Worm (Caenorhabditis elegans) whole organism, late embryonic: ENCODE measurements around the gene R11D1.2.

Source experiments
- C08G9.2 ChIP-seq: sonication (generic microtip); optimal IDR thresholded peaks from 2 replicates; lab custom pipeline; 2016; ENCODE audit warnings: mild to moderate bottlenecking, missing genetic modification characterization, moderate library complexity, missing compliant biosample characterization
- C38D4.7 ChIP-seq: fragments of 200-800 bp; sonication (Bioruptor generic); optimal IDR thresholded peaks from 2 replicates; lab custom pipeline; 2018; ENCODE audit warnings: mild to moderate bottlenecking, missing genetic modification characterization, moderate library complexity, missing compliant biosample characterization
- F13H6.1 ChIP-seq: sonication (generic microtip); optimal IDR thresholded peaks from 2 replicates; lab custom pipeline; 2016; ENCODE audit warnings: missing genetic modification characterization, missing compliant biosample characterization
- ahr-1 ChIP-seq: sonication (generic microtip); optimal IDR thresholded peaks from 2 replicates; lab custom pipeline; 2016; ENCODE audit warnings: missing genetic modification characterization, missing compliant biosample characterization
- ceh-18 ChIP-seq: sonication (generic microtip); optimal IDR thresholded peaks from 2 replicates; lab custom pipeline; 2016; ENCODE audit warnings: missing genetic modification characterization, missing compliant biosample characterization
- ceh-22 ChIP-seq: sonication (generic microtip); optimal IDR thresholded peaks from 2 replicates; lab custom pipeline; 2017; ENCODE audit warnings: missing biosample characterization, missing genetic modification characterization
- ceh-24 ChIP-seq: sonication (generic microtip); optimal IDR thresholded peaks from 2 replicates; lab custom pipeline; 2016; ENCODE audit warnings: mild to moderate bottlenecking, missing genetic modification characterization, missing compliant biosample characterization
- ceh-48 ChIP-seq: sonication (generic microtip); optimal IDR thresholded peaks from 2 replicates; lab custom pipeline; 2016; ENCODE audit warnings: missing genetic modification characterization, inconsistent platforms, missing compliant biosample characterization
- ceh-6 ChIP-seq: fragments of 200-800 bp; sonication (Bioruptor generic); optimal IDR thresholded peaks from 2 replicates; lab custom pipeline; 2018; ENCODE audit warnings: mild to moderate bottlenecking, missing genetic modification characterization, missing compliant biosample characterization
- che-1 ChIP-seq: sonication (generic microtip); optimal IDR thresholded peaks from 2 replicates; lab custom pipeline; 2016; ENCODE audit warnings: mild to moderate bottlenecking, missing genetic modification characterization, missing compliant biosample characterization
- elt-2 ChIP-seq: sonication (generic microtip); optimal IDR thresholded peaks from 2 replicates; lab custom pipeline; 2016; ENCODE audit warnings: missing genetic modification reagents, missing genetic modification characterization, missing compliant biosample characterization
- elt-4 ChIP-seq: sonication (generic microtip); optimal IDR thresholded peaks from 2 replicates; lab custom pipeline; 2016; ENCODE audit warnings: missing genetic modification characterization, missing compliant biosample characterization
- ets-4 ChIP-seq: sonication (generic microtip); optimal IDR thresholded peaks from 2 replicates; lab custom pipeline; 2016; ENCODE audit warnings: missing genetic modification characterization, missing compliant biosample characterization
- eyg-1 ChIP-seq: sonication (generic microtip); optimal IDR thresholded peaks from 2 replicates; lab custom pipeline; 2016; ENCODE audit warnings: missing genotype, missing genetic modification characterization, missing compliant biosample characterization
- fax-1 ChIP-seq: sonication (generic microtip); optimal IDR thresholded peaks from 2 replicates; lab custom pipeline; 2016; ENCODE audit warnings: missing genotype, missing genetic modification characterization, missing compliant biosample characterization
- gmeb-2 ChIP-seq: sonication (generic microtip); optimal IDR thresholded peaks from 2 replicates; lab custom pipeline; 2016; ENCODE audit warnings: missing genetic modification characterization, inconsistent platforms, missing compliant biosample characterization
- hlh-13 ChIP-seq: fragments of 200-800 bp; sonication (Bioruptor generic); optimal IDR thresholded peaks from 2 replicates; lab custom pipeline; 2018; ENCODE audit warnings: mild to moderate bottlenecking, missing genetic modification characterization, missing compliant biosample characterization
- hlh-15 ChIP-seq: sonication (generic microtip); optimal IDR thresholded peaks from 2 replicates; lab custom pipeline; 2016; ENCODE audit warnings: missing genetic modification characterization, missing compliant biosample characterization
- hlh-30 ChIP-seq: sonication (generic microtip); optimal IDR thresholded peaks from 2 replicates; lab custom pipeline; 2017; ENCODE audit warnings: antibody characterized with exemption, missing genetic modification characterization, missing compliant biosample characterization; ENCODE audit not compliant: insufficient read depth
- lin-11 ChIP-seq: fragments of 200-800 bp; sonication (Bioruptor generic); optimal IDR thresholded peaks from 2 replicates; lab custom pipeline; 2018; ENCODE audit warnings: mild to moderate bottlenecking, missing genetic modification characterization, missing compliant biosample characterization
- mec-3 ChIP-seq: sonication (generic microtip); optimal IDR thresholded peaks from 2 replicates; lab custom pipeline; 2016; ENCODE audit warnings: borderline replicate concordance, missing genetic modification characterization, missing compliant biosample characterization
- nfya-1 ChIP-seq: sonication (generic microtip); optimal IDR thresholded peaks from 2 replicates; lab custom pipeline; 2017; ENCODE audit warnings: missing genetic modification characterization, mild to moderate bottlenecking, missing compliant biosample characterization, antibody characterized with exemption, moderate library complexity
- pag-3 ChIP-seq: sonication (generic microtip); optimal IDR thresholded peaks from 2 replicates; lab custom pipeline; 2016; ENCODE audit warnings: missing compliant biosample characterization, missing genetic modification characterization, borderline replicate concordance
- pat-9 ChIP-seq: fragments of 200-800 bp; sonication (Bioruptor generic); optimal IDR thresholded peaks from 2 replicates; lab custom pipeline; 2018; ENCODE audit warnings: mild to moderate bottlenecking, missing genetic modification characterization, moderate library complexity, missing compliant biosample characterization
- pha-2 ChIP-seq: sonication (generic microtip); optimal IDR thresholded peaks from 2 replicates; lab custom pipeline; 2017; ENCODE audit warnings: mild to moderate bottlenecking, missing genetic modification characterization, missing compliant biosample characterization
- pqm-1 ChIP-seq: sonication (generic microtip); optimal IDR thresholded peaks from 2 replicates; lab custom pipeline; 2016; ENCODE audit warnings: missing genetic modification characterization, missing compliant biosample characterization
- sdc-2 ChIP-seq: sonication (generic microtip); optimal IDR thresholded peaks from 2 replicates; lab custom pipeline; 2016; ENCODE audit warnings: missing genotype, missing genetic modification characterization, missing compliant biosample characterization
- sox-2 ChIP-seq: fragments of 200-800 bp; sonication (Bioruptor generic); IDR thresholded peaks from 2 replicates; pipeline ENCODE4 v1.3.6; 2022; ENCODE audit warnings: missing genetic modification reagents, missing genetic modification characterization, missing compliant biosample characterization
- tbx-7 ChIP-seq: sonication (generic microtip); optimal IDR thresholded peaks from 2 replicates; lab custom pipeline; 2016; ENCODE audit warnings: missing genotype, missing genetic modification characterization, missing compliant biosample characterization
- ttx-3 ChIP-seq: sonication (generic microtip); optimal IDR thresholded peaks from 2 replicates; lab custom pipeline; 2016; ENCODE audit warnings: missing genetic modification reagents, missing genetic modification characterization, missing compliant biosample characterization
- unc-3 ChIP-seq, 2 experiments: fragments of 200-800 bp in 1 of 2; sonication (Bioruptor generic) in 1 of 2; sonication (generic microtip) in 1 of 2; conservative IDR thresholded peaks in 1 of 2; optimal IDR thresholded peaks in 1 of 2; 2 replicates each; pipeline versions ENCODE4 v1.3.6 to Lab custom; 2016 to 2022; ENCODE audit warnings: missing compliant biosample characterization in 2 of 2, missing genetic modification characterization in 2 of 2, missing genetic modification reagents in 1 of 2
- unc-42 ChIP-seq: sonication (generic microtip); optimal IDR thresholded peaks from 2 replicates; lab custom pipeline; 2016; ENCODE audit warnings: missing genotype, missing genetic modification characterization, missing compliant biosample characterization
- ztf-16 ChIP-seq: sonication (generic microtip); optimal IDR thresholded peaks from 2 replicates; lab custom pipeline; 2017; ENCODE audit warnings: missing genetic modification characterization, missing compliant biosample characterization

The R11D1.2 gene

ce11 chrV:12743778-12744502, 35.5 kb downstream of the R11D1.2 start:
- no peak for TF ChIP-seq ahr-1 (tag; lab: Kevin White, UChicago)
- no peak for TF ChIP-seq F13H6.1 (tag; lab: Kevin White, UChicago)

ce11 chrV:12744979-12745378, 36.6 kb downstream of the R11D1.2 start, which contains the start of gene C15C8.7:
Gene C15C8.7 (minus strand): TSS chrV:12745050.
- no peak for TF ChIP-seq gmeb-2 (tag; lab: Kevin White, UChicago)
- TF ChIP-seq elt-2 (tag; lab: Kevin White, UChicago), result peak; percentile 74

- no peak for TF ChIP-seq che-1 (tag; lab: Kevin White, UChicago)
- no peak for TF ChIP-seq ceh-6
- no peak for TF ChIP-seq F13H6.1 (tag; lab: Kevin White, UChicago)
- TF ChIP-seq pha-2, result no peak
- TF ChIP-seq C08G9.2 (tag; lab: Kevin White, UChicago), result no peak
- TF ChIP-seq unc-42 (tag; lab: Kevin White, UChicago), result no peak
These were observed 39.0 kb downstream of the R11D1.2 start, which contains the start of gene C15C8.4 for ce11 chrV:12747431-12747830. Gene C15C8.4 (minus strand): TSS chrV:12747463.

- TF ChIP-seq fax-1 (tag; lab: Kevin White, UChicago), result no peak
- no peak for TF ChIP-seq hlh-13
- peak; percentile 97 for TF ChIP-seq unc-42 (tag; lab: Kevin White, UChicago)
- TF ChIP-seq ceh-18 (tag; lab: Kevin White, UChicago), result no peak
- TF ChIP-seq, all 69 proteins: peak for 1
These were observed 39.5 kb downstream of the R11D1.2 start, which contains the start of gene C15C8.5 for ce11 chrV:12747856-12748255. Gene C15C8.5 (plus strand): TSS chrV:12748007.

- TF ChIP-seq sox-2, result no peak
- no peak for TF ChIP-seq fax-1 (tag; lab: Kevin White, UChicago)
- no peak for TF ChIP-seq hlh-13
- no peak for TF ChIP-seq pag-3 (tag; lab: Kevin White, UChicago)
- TF ChIP-seq ceh-22, result no peak
- no peak for TF ChIP-seq lin-11
- no peak for TF ChIP-seq ahr-1 (tag; lab: Kevin White, UChicago)
These were observed 41.2 kb downstream of the R11D1.2 start for ce11 chrV:12749558-12749957.

- TF ChIP-seq eyg-1 (no peak), unc-3 (GFP tag; conservative IDR thresholded peaks at IDR 0.05; lab: Robert Waterston, UW) (no peak), unc-3 (tag; optimal IDR thresholded peaks at IDR 0.05; lab: Kevin White, UChicago) (no peak), ztf-16 (tag; lab: Kevin White, UChicago) (no peak), elt-4 (tag; lab: Kevin White, UChicago) (no peak), sdc-2 (tag; lab: Kevin White, UChicago) (no peak), pqm-1 (tag; lab: Kevin White, UChicago) (no peak), ttx-3 (tag; lab: Kevin White, UChicago) (no peak), mec-3 (tag; lab: Kevin White, UChicago) (no peak), tbx-7 (tag; lab: Kevin White, UChicago) (no peak), hlh-15 (no peak), nfya-1 (tag; lab: Kevin White, UChicago) (no peak), ceh-24 (tag; lab: Kevin White, UChicago) (no peak), hlh-30 (tag; lab: Kevin White, UChicago) (no peak), C38D4.7 (no peak), pat-9 (tag; lab: Kevin White, UChicago) (no peak), ahr-1 (tag; lab: Kevin White, UChicago) (no peak), ceh-48 (tag; lab: Kevin White, UChicago) (no peak), hlh-13 (no peak), ets-4 (tag; lab: Kevin White, UChicago) (no peak)
These were observed 43.2 kb downstream of the R11D1.2 start, which contains the start of gene C15C8.6 for ce11 chrV:12751495-12752050. Gene C15C8.6 (minus strand): TSS chrV:12751545.
